Fruit fly (Drosophila melanogaster) whole organism, embryonic: Measurements from ENCODE around the gene Myo31DF.
A peak's percentile ranks its signal among the peaks of the same experiment; 100 is the strongest.

Experiments used
- Awh ChIP-seq: fragments of 200-800 bp; sonication (Bioruptor generic); IDR thresholded peaks from 2 replicates; pipeline ENCODE4, ENCODE4 v1.3.6; 2022; ENCODE audit warnings: missing biosample characterization, missing genetic modification characterization
- Blimp-1 ChIP-seq: fragments of 200-800 bp; sonication (Bioruptor generic); optimal IDR thresholded peaks from 3 replicates; lab custom pipeline; 2018; ENCODE audit warnings: missing biosample characterization, missing genetic modification characterization, mild to moderate bottlenecking, moderate library complexity, missing genetic modification reagents
- CG10565 ChIP-seq: fragments of 200-800 bp; sonication (Bioruptor generic); optimal IDR thresholded peaks from 3 replicates; lab custom pipeline; 2016; ENCODE audit warnings: missing biosample characterization, mild to moderate bottlenecking, missing genetic modification characterization
- CG12769 ChIP-seq: fragments of 200-800 bp; sonication (Bioruptor generic); optimal IDR thresholded peaks from 2 replicates; lab custom pipeline; 2019; ENCODE audit warnings: missing biosample characterization, mild to moderate bottlenecking, missing genetic modification characterization, moderate library complexity
- CG15601 ChIP-seq: fragments of 200-800 bp; sonication (Bioruptor generic); optimal IDR thresholded peaks from 3 replicates; lab custom pipeline; 2019; ENCODE audit warnings: missing biosample characterization, mild to moderate bottlenecking, missing genetic modification characterization, moderate library complexity
- CG16779 ChIP-seq: fragments of 200-800 bp; sonication (Bioruptor generic); IDR thresholded peaks from 2 replicates; pipeline ENCODE4 v1.3.6; 2022; ENCODE audit warnings: missing biosample characterization, missing genetic modification characterization
- CG18011 ChIP-seq: fragments of 200-800 bp; sonication (Bioruptor generic); optimal IDR thresholded peaks from 2 replicates; lab custom pipeline; 2017; ENCODE audit warnings: missing biosample characterization, missing genetic modification characterization, mild to moderate bottlenecking, moderate library complexity, missing genotype
- CG30431 ChIP-seq: fragments of 200-800 bp; sonication (Bioruptor generic); optimal IDR thresholded peaks from 2 replicates; lab custom pipeline; 2017; ENCODE audit warnings: missing biosample characterization, missing genetic modification characterization
- CG31365 ChIP-seq: fragments of 200-800 bp; sonication (Bioruptor generic); optimal IDR thresholded peaks from 2 replicates; lab custom pipeline; 2018; ENCODE audit warnings: missing biosample characterization, mild to moderate bottlenecking, missing genetic modification characterization
- CG32772 ChIP-seq: fragments of 200-800 bp; sonication (Bioruptor generic); IDR thresholded peaks from 2 replicates; pipeline ENCODE4 v1.3.6; 2022; ENCODE audit warnings: missing biosample characterization, missing genetic modification characterization
- CG3838 ChIP-seq: fragments of 200-800 bp; sonication (Bioruptor generic); optimal IDR thresholded peaks from 3 replicates; lab custom pipeline; 2016; ENCODE audit warnings: missing biosample characterization, missing genetic modification characterization
- CG6683 ChIP-seq: fragments of 200-800 bp; sonication (Bioruptor generic); optimal IDR thresholded peaks from 2 replicates; lab custom pipeline; 2017; ENCODE audit warnings: missing biosample characterization, mild to moderate bottlenecking, missing genetic modification characterization, missing genetic modification reagents
- CG6765 ChIP-seq: fragments of 200-800 bp; sonication (Bioruptor generic); optimal IDR thresholded peaks from 3 replicates; lab custom pipeline; 2017; ENCODE audit warnings: missing biosample characterization, mild to moderate bottlenecking, missing genetic modification characterization
- CG9727 ChIP-seq: fragments of 200-800 bp; sonication (Bioruptor generic); optimal IDR thresholded peaks from 3 replicates; lab custom pipeline; 2017; ENCODE audit warnings: missing biosample characterization, mild to moderate bottlenecking, missing genetic modification characterization
- CG9817 ChIP-seq: fragments of 200-800 bp; sonication (Bioruptor generic); optimal IDR thresholded peaks from 2 replicates; lab custom pipeline; 2018; ENCODE audit warnings: missing biosample characterization, mild to moderate bottlenecking, missing genetic modification characterization, moderate library complexity
- CG9876 ChIP-seq: fragments of 200-800 bp; sonication (Bioruptor generic); optimal IDR thresholded peaks from 2 replicates; lab custom pipeline; 2016; ENCODE audit warnings: missing biosample characterization, missing genetic modification characterization
- Deaf1 ChIP-seq: fragments of 200-800 bp; optimal IDR thresholded peaks from 3 replicates; lab custom pipeline; 2019; ENCODE audit warnings: missing biosample characterization, mild to moderate bottlenecking, missing genetic modification characterization, moderate library complexity
- H2.0 ChIP-seq: fragments of 200-800 bp; sonication (Bioruptor generic); IDR thresholded peaks from 2 replicates; pipeline ENCODE4 v1.3.6; 2022; ENCODE audit warnings: missing biosample characterization, missing genetic modification characterization
- HLH3B ChIP-seq: fragments of 200-800 bp; sonication (Bioruptor generic); IDR thresholded peaks from 2 replicates; pipeline ENCODE4 v1.3.6; 2022; ENCODE audit warnings: missing biosample characterization, missing genetic modification characterization
- HLHmδ ChIP-seq: fragments of 200-800 bp; sonication (Bioruptor generic); optimal IDR thresholded peaks from 2 replicates; lab custom pipeline; 2018; ENCODE audit warnings: missing biosample characterization, mild to moderate bottlenecking, missing genetic modification characterization, moderate library complexity
- HmgD ChIP-seq: fragments of 200-800 bp; sonication (Bioruptor generic); optimal IDR thresholded peaks from 3 replicates; lab custom pipeline; 2016; ENCODE audit warnings: missing biosample characterization, missing genetic modification characterization
- Kr ChIP-seq: fragments of 200-800 bp; sonication (Bioruptor generic); optimal IDR thresholded peaks from 2 replicates; lab custom pipeline; 2017; ENCODE audit warnings: missing biosample characterization, mild to moderate bottlenecking, missing genetic modification characterization
- Med ChIP-seq: fragments of 200-800 bp; sonication (Bioruptor generic); peaks from one replicate; lab custom pipeline; 2016; ENCODE audit warnings: missing biosample characterization, missing genetic modification characterization, mild to moderate bottlenecking, inconsistent platforms, moderate library complexity
- Optix ChIP-seq: fragments of 200-800 bp; sonication (Bioruptor generic); IDR thresholded peaks from 3 replicates; pipeline ENCODE4 v1.3.6; 2022; ENCODE audit warnings: missing biosample characterization, missing genetic modification characterization
- Rfx ChIP-seq: fragments of 200-800 bp; sonication (Bioruptor generic); IDR thresholded peaks from 2 replicates; pipeline ENCODE4 v1.3.6; 2022; ENCODE audit warnings: missing biosample characterization, missing genetic modification characterization
- Sin3A ChIP-seq: fragments of >200 bp; optimal IDR thresholded peaks from 2 replicates; lab custom pipeline; 2018
- Stat92E ChIP-seq, 3 experiments: fragments of >200 bp in 2 of 3; fragments of 200-800 bp in 1 of 3; sonication (Bioruptor generic) in 1 of 3; optimal IDR thresholded peaks; 2 replicates each; lab custom pipeline; 2017 to 2019; ENCODE audit warnings: missing biosample characterization in 3 of 3, missing genetic modification characterization in 3 of 3, mild to moderate bottlenecking in 1 of 3, moderate library complexity in 1 of 3
- bbx ChIP-seq: fragments of 200-800 bp; sonication (Bioruptor generic); IDR thresholded peaks from 2 replicates; pipeline ENCODE4 v1.3.6; 2022; ENCODE audit warnings: missing biosample characterization, missing genetic modification characterization; ENCODE audit not compliant: partially characterized antibody
- br ChIP-seq: fragments of >200 bp; optimal IDR thresholded peaks from 2 replicates; lab custom pipeline; 2017
- btn ChIP-seq: fragments of 200-800 bp; sonication (Bioruptor generic); optimal IDR thresholded peaks from 2 replicates; lab custom pipeline; 2016; ENCODE audit warnings: missing biosample characterization, missing genetic modification characterization
- cas ChIP-seq: fragments of 200-800 bp; sonication (Bioruptor generic); IDR thresholded peaks from 2 replicates; pipeline ENCODE4 v1.3.6; 2022; ENCODE audit warnings: missing biosample characterization, missing genetic modification characterization
- chinmo ChIP-seq: fragments of 200-800 bp; sonication (Bioruptor generic); IDR thresholded peaks from 4 replicates; pipeline ENCODE4 v1.3.6; 2022; ENCODE audit warnings: missing biosample characterization, missing genetic modification characterization; ENCODE audit not compliant: partially characterized antibody
- corto ChIP-seq: fragments of 200-800 bp; sonication (Bioruptor generic); optimal IDR thresholded peaks from 2 replicates; lab custom pipeline; 2016; ENCODE audit warnings: missing biosample characterization, mild to moderate bottlenecking, missing genetic modification characterization, moderate library complexity
- dan ChIP-seq: fragments of 200-800 bp; sonication (Bioruptor generic); IDR thresholded peaks from 2 replicates; pipeline ENCODE4 v1.3.6; 2022; ENCODE audit warnings: missing biosample characterization, missing genetic modification characterization
- dmrt11E ChIP-seq: fragments of 200-800 bp; sonication (Bioruptor generic); optimal IDR thresholded peaks from 3 replicates; lab custom pipeline; 2018; ENCODE audit warnings: missing biosample characterization, mild to moderate bottlenecking, missing genetic modification characterization, moderate library complexity
- ems ChIP-seq: fragments of 200-800 bp; sonication (Bioruptor generic); optimal IDR thresholded peaks from 3 replicates; lab custom pipeline; 2016; ENCODE audit warnings: missing biosample characterization, missing genetic modification characterization
- gem ChIP-seq: fragments of 200-800 bp; sonication (Bioruptor generic); optimal IDR thresholded peaks from 2 replicates; lab custom pipeline; 2019; ENCODE audit warnings: missing biosample characterization, mild to moderate bottlenecking, missing genetic modification characterization, moderate library complexity
- grn ChIP-seq: fragments of 200-800 bp; sonication (Bioruptor generic); optimal IDR thresholded peaks from 3 replicates; lab custom pipeline; 2017; ENCODE audit warnings: missing biosample characterization, missing genetic modification characterization
- nerfin-2 ChIP-seq: fragments of 200-800 bp; sonication (Bioruptor generic); IDR thresholded peaks from 2 replicates; pipeline ENCODE4 v1.3.6; 2022; ENCODE audit warnings: missing biosample characterization, missing genetic modification characterization; ENCODE audit not compliant: partially characterized antibody
- onecut ChIP-seq: fragments of 200-800 bp; sonication (Bioruptor generic); IDR thresholded peaks from 2 replicates; pipeline ENCODE4 v1.3.6; 2022; ENCODE audit warnings: missing biosample characterization, missing genetic modification characterization
- psq ChIP-seq: fragments of 200-800 bp; sonication (Bioruptor generic); optimal IDR thresholded peaks from 2 replicates; lab custom pipeline; 2017; ENCODE audit warnings: missing biosample characterization, missing genetic modification characterization
- row ChIP-seq: fragments of 200-800 bp; sonication (Bioruptor generic); IDR thresholded peaks from 3 replicates; pipeline ENCODE4 v1.3.6; 2022; ENCODE audit warnings: missing biosample characterization, missing genetic modification characterization
- sens ChIP-seq: fragments of 200-800 bp; sonication (Bioruptor generic); peaks from one replicate; lab custom pipeline; 2016; ENCODE audit warnings: missing biosample characterization, missing genetic modification characterization
- sim ChIP-seq: fragments of 200-800 bp; sonication (Bioruptor generic); IDR thresholded peaks from 2 replicates; pipeline ENCODE4 v1.3.6; 2022; ENCODE audit warnings: missing biosample characterization, missing genetic modification characterization
- slbo ChIP-seq: fragments of 200-800 bp; sonication (Bioruptor generic); IDR thresholded peaks from 2 replicates; pipeline ENCODE4 v1.3.6; 2022; ENCODE audit warnings: missing biosample characterization, missing genetic modification characterization
- sob ChIP-seq: fragments of 200-800 bp; sonication (Bioruptor generic); IDR thresholded peaks from 2 replicates; pipeline ENCODE4 v1.3.6; 2022; ENCODE audit warnings: missing biosample characterization, missing genetic modification characterization
- tin ChIP-seq: fragments of 200-800 bp; sonication (Bioruptor generic); optimal IDR thresholded peaks from 3 replicates; lab custom pipeline; 2016; ENCODE audit warnings: missing biosample characterization, missing genetic modification characterization
- twi ChIP-seq: fragments of 200-800 bp; optimal IDR thresholded peaks from 2 replicates; lab custom pipeline; 2019; ENCODE audit warnings: missing biosample characterization, mild to moderate bottlenecking, missing genetic modification characterization, moderate library complexity
- tx ChIP-seq: fragments of 200-800 bp; sonication (Bioruptor generic); optimal IDR thresholded peaks from 2 replicates; lab custom pipeline; 2016; ENCODE audit warnings: missing biosample characterization, missing genetic modification characterization
- usp ChIP-seq: fragments of >200 bp; optimal IDR thresholded peaks from 2 replicates; lab custom pipeline; 2017; ENCODE audit warnings: missing biosample characterization, missing genetic modification characterization
- vvl ChIP-seq: fragments of 200-800 bp; sonication (Bioruptor generic); IDR thresholded peaks from 2 replicates; pipeline ENCODE4 v1.3.6; 2022; ENCODE audit warnings: missing biosample characterization, missing genetic modification characterization
- z ChIP-seq: fragments of 200-800 bp; sonication (Bioruptor generic); IDR thresholded peaks from 3 replicates; pipeline ENCODE4 v1.3.6; 2022; ENCODE audit warnings: missing biosample characterization, missing genetic modification characterization
- zfh1 ChIP-seq: fragments of 200-800 bp; sonication (Bioruptor generic); IDR thresholded peaks from 3 replicates; pipeline ENCODE4 v1.3.6; 2022; ENCODE audit warnings: missing biosample characterization, missing genetic modification characterization

Myo31DF gene

dm6 chr2L:10510088-10510487 is 3.5 kb upstream of the Myo31DF start, which contains the start of gene CG7384:
Gene CG7384 (minus strand): TSS chr2L:10510453.
- TF ChIP-seq Med (GFP tag; lab: Kevin White, UChicago) (peak; percentile 48), sob (GFP tag; lab: Robert Waterston, UW) (0 out of 2 replicates have a peak, but pooled peaks have one; percentile 12), twi (tag; lab: Kevin White, UChicago) (no peak)

dm6 chr2L:10505345-10505744 is 1.2 kb downstream of the Myo31DF start:
- TF ChIP-seq CG16779 (GFP tag; lab: Robert Waterston, UW), result no peak
- TF ChIP-seq psq (GFP tag; lab: Kevin White, UChicago), result no peak
- peak; percentile 57 for TF ChIP-seq CG15601 (tag; lab: Kevin White, UChicago)
- no peak for TF ChIP-seq corto
- TF ChIP-seq Kr (GFP tag; lab: Kevin White, UChicago), result no peak
- TF ChIP-seq Deaf1, result no peak
- 0 out of 4 replicates have a peak, but pooled peaks have one; percentile 17 for TF ChIP-seq chinmo
- TF ChIP-seq nerfin-2 (GFP tag; lab: Robert Waterston, UW), result no peak
- TF ChIP-seq Optix, result no peak
- TF ChIP-seq grn (GFP tag; lab: Kevin White, UChicago), result peak; percentile 33
- no peak for TF ChIP-seq CG18011 (GFP tag; lab: Kevin White, UChicago)
- no peak for TF ChIP-seq cas (GFP tag; lab: Robert Waterston, UW)
- TF ChIP-seq sens (GFP tag; lab: Kevin White, UChicago), result peak; percentile 46
- TF ChIP-seq ems, result no peak
- no peak for TF ChIP-seq usp (GFP tag; lab: Kevin White, UChicago)
- no peak for TF ChIP-seq CG31365 (tag; lab: Kevin White, UChicago)
- no peak for TF ChIP-seq CG6765 (GFP tag; lab: Kevin White, UChicago)
- no peak for TF ChIP-seq row
- TF ChIP-seq tx (GFP tag; lab: Kevin White, UChicago), result no peak
- peak; percentile 5 for TF ChIP-seq gem
- TF ChIP-seq CG30431, result no peak
- no peak for TF ChIP-seq HmgD (GFP tag; lab: Kevin White, UChicago)
- peak; percentile 76 for TF ChIP-seq Awh
- TF ChIP-seq HLHmδ (GFP tag; lab: Kevin White, UChicago), result no peak
- TF ChIP-seq CG6683 (GFP tag; lab: Kevin White, UChicago), result no peak
- TF ChIP-seq slbo (GFP tag; lab: Robert Waterston, UW), result no peak
- TF ChIP-seq br (lab: Kevin White, UChicago), result no peak
- TF ChIP-seq z (GFP tag; lab: Robert Waterston, UW), result peak; percentile 82
- TF ChIP-seq CG32772, result no peak
- TF ChIP-seq btn, result no peak
- no peak for TF ChIP-seq CG3838
- TF ChIP-seq CG9817 (tag; lab: Kevin White, UChicago), result no peak
- TF ChIP-seq Stat92E (GFP tag; optimal IDR thresholded peaks at IDR 0.05; lab: Kevin White, UChicago), result no peak
- TF ChIP-seq tin, result no peak
- TF ChIP-seq Sin3A (lab: Kevin White, UChicago), result no peak
- TF ChIP-seq Blimp-1 (GFP tag; lab: Kevin White, UChicago), result peak; percentile 60
- TF ChIP-seq Rfx, result no peak

- TF ChIP-seq CG9876 (no peak), HLH3B (peak; percentile 10; the same call in 1 of the 2 replicates), CG10565 (no peak), CG12769 (tag; lab: Kevin White, UChicago) (no peak), sim (GFP tag; lab: Robert Waterston, UW) (no peak), dmrt11E (tag; lab: Kevin White, UChicago) (peak; percentile 64), onecut (GFP tag; lab: Robert Waterston, UW) (peak; percentile 30; the same call in 1 of the 2 replicates), psq (GFP tag; lab: Kevin White, UChicago) (no peak), vvl (peak; percentile 18; the same call in 1 of the 2 replicates), dan (GFP tag; lab: Robert Waterston, UW) (no peak), bbx (GFP tag; lab: Robert Waterston, UW) (no peak), H2.0 (0 out of 2 replicates have a peak, but pooled peaks have one; percentile 4), CG9727 (GFP tag; lab: Kevin White, UChicago) (peak; percentile 40), zfh1 (GFP tag; lab: Robert Waterston, UW) (peak; percentile 55; the same call in 2 of the 3 replicates)
Measured at dm6 chr2L:10504895-10505294, 1.7 kb downstream of the Myo31DF start.
